Worm (Caenorhabditis elegans) whole organism, L2 larva: ENCODE results near the gene Y73B3A.8.
"Not testable (repeated sequence)": the region's sequence is repeated elsewhere in the genome, so short reads cannot be mapped to it uniquely, and the experiment has no call there.

ENCODE experiments used
- aly-2 ChIP-seq: fragments of 150-350 bp; optimal IDR thresholded peaks from 2 replicates; lab custom pipeline; 2014; ENCODE audit warnings: missing biosample characterization, missing genetic modification characterization
- blmp-1 ChIP-seq: sonication (generic microtip); optimal IDR thresholded peaks from 2 replicates; lab custom pipeline; 2017; ENCODE audit warnings: missing genetic modification characterization, mild to moderate bottlenecking, missing compliant biosample characterization, antibody characterized with exemption, moderate library complexity; ENCODE audit not compliant: insufficient read depth
- ceh-16 ChIP-seq: fragments of 150-350 bp; optimal IDR thresholded peaks from 2 replicates; lab custom pipeline; 2014; ENCODE audit warnings: missing biosample characterization, missing genetic modification characterization
- crh-2 ChIP-seq: sonication (generic microtip); optimal IDR thresholded peaks from 2 replicates; lab custom pipeline; 2017; ENCODE audit warnings: missing biosample characterization, missing genetic modification characterization
- egl-27 ChIP-seq: sonication (generic microtip); optimal IDR thresholded peaks from 3 replicates; lab custom pipeline; 2017; ENCODE audit warnings: missing biosample characterization, missing genetic modification reagents, missing genetic modification characterization
- gmeb-1 ChIP-seq: fragments of 150-350 bp; optimal IDR thresholded peaks from 2 replicates; lab custom pipeline; 2014; ENCODE audit warnings: missing biosample characterization, missing genetic modification characterization
- lin-11 ChIP-seq: fragments of 150-350 bp; sonication (generic microtip); optimal IDR thresholded peaks from 2 replicates; lab custom pipeline; 2014; ENCODE audit warnings: missing biosample characterization, missing genetic modification characterization, inconsistent platforms, mixed read lengths
- lin-13 ChIP-seq: fragments of 150-350 bp; optimal IDR thresholded peaks from 2 replicates; lab custom pipeline; 2014; ENCODE audit warnings: missing biosample characterization, missing genetic modification reagents, missing genetic modification characterization
- lin-39 ChIP-seq: fragments of 150-350 bp; optimal IDR thresholded peaks from 2 replicates; lab custom pipeline; 2014; ENCODE audit warnings: missing biosample characterization, missing genetic modification reagents, missing genetic modification characterization
- nhr-10 ChIP-seq: sonication (generic microtip); optimal IDR thresholded peaks from 2 replicates; lab custom pipeline; 2017; ENCODE audit warnings: missing biosample characterization, missing genetic modification characterization
- nhr-129 ChIP-seq: fragments of 150-350 bp; optimal IDR thresholded peaks from 2 replicates; lab custom pipeline; 2014; ENCODE audit warnings: missing biosample characterization, missing genetic modification characterization
- nhr-21 ChIP-seq: fragments of 150-350 bp; optimal IDR thresholded peaks from 2 replicates; lab custom pipeline; 2014; ENCODE audit warnings: missing biosample characterization, missing genetic modification characterization
- nhr-23 ChIP-seq: fragments of 150-350 bp; optimal IDR thresholded peaks from 2 replicates; lab custom pipeline; 2014; ENCODE audit warnings: missing biosample characterization, missing genetic modification reagents, missing genetic modification characterization
- nhr-237 ChIP-seq: fragments of 150-350 bp; optimal IDR thresholded peaks from 2 replicates; lab custom pipeline; 2014; ENCODE audit warnings: missing biosample characterization, missing genetic modification characterization
- nhr-25 ChIP-seq: fragments of 150-350 bp; sonication (generic microtip); optimal IDR thresholded peaks from 3 replicates; lab custom pipeline; 2014; ENCODE audit warnings: missing biosample characterization, missing genetic modification characterization
- nhr-6 ChIP-seq: fragments of 150-350 bp; optimal IDR thresholded peaks from 2 replicates; lab custom pipeline; 2014; ENCODE audit warnings: missing biosample characterization, missing genetic modification characterization
- nhr-77 ChIP-seq: fragments of 150-350 bp; optimal IDR thresholded peaks from 2 replicates; lab custom pipeline; 2014; ENCODE audit warnings: missing biosample characterization, missing genetic modification characterization
- peb-1 ChIP-seq: fragments of 150-350 bp; optimal IDR thresholded peaks from 2 replicates; lab custom pipeline; 2014; ENCODE audit warnings: missing biosample characterization, missing genetic modification characterization
- sem-4 ChIP-seq: fragments of 150-350 bp; optimal IDR thresholded peaks from 2 replicates; lab custom pipeline; 2014; ENCODE audit warnings: missing biosample characterization, missing genetic modification reagents, missing genetic modification characterization
- unc-39 ChIP-seq: fragments of 150-350 bp; optimal IDR thresholded peaks from 2 replicates; lab custom pipeline; 2014; ENCODE audit warnings: missing biosample characterization, missing genetic modification characterization
- zag-1 ChIP-seq: fragments of 150-350 bp; optimal IDR thresholded peaks from 2 replicates; lab custom pipeline; 2014; ENCODE audit warnings: missing biosample characterization, missing genetic modification characterization

Gene Y73B3A.8

DNA sequence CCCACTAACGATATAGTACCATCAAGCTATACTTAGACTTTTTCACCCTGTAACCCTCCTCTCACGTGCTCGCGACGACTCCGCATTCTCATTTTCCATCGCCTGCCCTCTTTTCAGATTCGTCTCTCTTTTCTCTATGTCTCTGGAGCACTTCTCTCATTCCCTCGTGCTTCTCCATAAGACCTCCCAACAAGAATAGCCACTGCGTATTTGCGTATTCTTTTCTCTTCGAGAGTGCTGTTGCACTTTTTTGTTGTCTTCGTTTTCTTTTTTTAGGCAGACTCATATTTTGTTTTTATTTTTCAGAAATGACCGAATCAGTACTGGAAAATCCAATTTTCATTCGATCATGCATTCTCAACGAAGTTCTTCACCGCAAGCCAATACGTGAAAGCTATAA, 24.0 kb downstream of the Y73B3A.8 start, which contains the start of gene fbxa-222:
TSS of gene fbxa-222 (plus strand) at position 301 of the 400 bp plus-strand sequence.
- TF ChIP-seq unc-39 (tag; lab: Kevin White, UChicago) (no peak), nhr-77 (tag; lab: Kevin White, UChicago) (no peak), nhr-21 (no peak), zag-1 (tag; lab: Kevin White, UChicago) (no peak), lin-11 (tag; lab: Kevin White, UChicago) (no peak), crh-2 (no peak), sem-4 (tag; lab: Kevin White, UChicago) (no peak), aly-2 (tag; lab: Kevin White, UChicago) (no peak), lin-13 (no peak), nhr-237 (tag; lab: Kevin White, UChicago) (no peak), ceh-16 (tag; lab: Kevin White, UChicago) (no peak), lin-39 (tag; lab: Kevin White, UChicago) (no peak), nhr-129 (tag; lab: Kevin White, UChicago) (no peak), nhr-6 (tag; lab: Kevin White, UChicago) (no peak), egl-27 (no peak), nhr-25 (tag; lab: Kevin White, UChicago) (no peak)

DNA sequence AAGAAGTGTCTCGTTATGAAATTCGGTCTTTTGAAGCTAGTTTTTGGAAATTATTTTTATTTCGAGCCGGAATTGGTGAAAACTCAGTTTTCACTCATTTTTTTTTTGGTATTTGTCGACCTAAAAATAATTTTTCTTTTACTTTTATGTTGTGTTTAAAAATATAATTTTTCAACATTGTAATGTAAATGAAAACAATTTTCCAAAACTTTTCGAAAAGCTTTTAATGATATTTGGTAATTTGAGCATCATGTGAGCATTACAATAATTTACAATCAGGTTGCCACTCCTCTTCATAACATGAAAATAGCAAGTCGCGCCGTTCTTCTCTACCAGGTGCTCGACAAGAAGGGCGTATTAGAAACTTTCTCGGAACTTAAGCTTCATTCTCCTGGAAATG, 26.6 kb downstream of the Y73B3A.8 start, which contains the start of gene fbxa-221:
TSS of gene fbxa-221 (plus strand) at position 301 of the 400 bp plus-strand sequence.
- not testable (repeated sequence) for TF ChIP-seq nhr-25, blmp-1, nhr-23 (tag; lab: Kevin White, UChicago)

ce11 chrX:108929-109328, 32.1 kb downstream of the Y73B3A.8 start, which contains the start of gene elk-2:
TSS of gene elk-2 (minus strand) at chrX:109029.
- TF ChIP-seq nhr-10 (tag; lab: Kevin White, UChicago); egl-27; peb-1 (tag; lab: Kevin White, UChicago): not testable (repeated sequence)

DNA sequence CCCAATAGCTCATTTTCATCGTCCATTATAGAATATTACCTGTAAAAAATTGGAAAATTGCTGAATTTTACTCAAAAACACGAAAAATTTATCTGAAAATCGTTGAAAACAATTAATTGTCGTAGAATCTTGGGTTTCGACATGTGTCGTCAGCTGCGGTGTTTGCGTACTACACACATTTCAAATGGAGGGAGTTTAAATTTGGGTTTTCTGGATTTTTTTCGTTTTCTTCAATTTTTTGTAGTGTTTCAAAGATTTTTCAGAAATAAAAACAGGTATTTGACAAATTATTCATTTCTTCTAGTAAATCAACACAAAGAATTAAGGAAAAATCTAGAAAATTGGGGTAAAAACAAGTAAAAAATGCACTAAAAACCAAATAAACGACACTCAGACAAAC, 36.3 kb downstream of the Y73B3A.8 start, which contains the start of gene Y73B3A.4:
TSS of gene Y73B3A.4 (minus strand) at position 41 of the 400 bp plus-strand sequence.
- TF ChIP-seq gmeb-1 (tag; lab: Kevin White, UChicago): peak; percentile 28
